Fruit fly (Drosophila melanogaster): ENCODE data around the gene Tie.

The Tie gene

DNA sequence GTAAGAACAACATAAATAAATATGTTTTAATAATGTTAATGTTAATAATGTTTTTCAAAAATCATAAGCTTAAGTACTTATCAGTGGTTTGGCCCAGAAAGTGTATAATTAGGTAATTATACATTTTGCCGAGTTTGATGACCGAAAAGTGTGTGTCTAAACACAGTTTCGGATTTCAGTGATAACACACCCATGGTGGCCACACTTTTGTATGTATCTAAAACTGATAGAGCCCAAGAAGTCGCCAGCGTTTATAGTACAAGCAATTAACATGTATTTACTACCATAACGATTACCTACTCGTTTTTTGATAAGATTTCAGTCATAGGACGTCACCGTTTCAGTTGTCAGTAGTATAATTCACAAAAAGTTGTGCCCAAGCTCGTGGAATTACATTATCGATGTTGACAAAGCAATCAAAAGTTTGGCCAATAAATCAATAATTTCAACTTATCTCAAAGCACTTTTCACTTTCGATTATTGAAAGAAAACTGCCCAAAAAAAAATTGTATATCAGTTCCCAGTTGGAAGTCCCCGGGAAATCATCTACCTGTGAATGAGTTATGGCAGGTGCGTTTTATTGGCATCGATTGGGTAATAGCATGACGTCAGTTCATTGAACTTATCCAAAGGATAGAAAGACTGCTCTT, 18.3 kb upstream of the Tie start:
- peak; percentile 9 for TF ChIP-seq CG17568 (GFP tag; optimal IDR thresholded peaks at IDR 0.05)
- peak; percentile 23 for TF ChIP-seq Asciz (GFP tag; optimal IDR thresholded peaks at IDR 0.05)
- TF ChIP-seq CG8281 (tag; optimal IDR thresholded peaks at IDR 0.05) = peak; percentile 90
- peak; percentile 64 for TF ChIP-seq mirr (GFP tag; optimal IDR thresholded peaks at IDR 0.05)
- TF ChIP-seq CG1647 (GFP tag; optimal IDR thresholded peaks at IDR 0.05) = no peak
- TF ChIP-seq PHDP (tag; optimal IDR thresholded peaks at IDR 0.05) = peak; percentile 19
- TF ChIP-seq fd96Cb (tag; optimal IDR thresholded peaks at IDR 0.05) = no peak
- TF ChIP-seq CG15601 (tag; optimal IDR thresholded peaks at IDR 0.05) = peak; percentile 37
- peak; percentile 9 for TF ChIP-seq Blimp-1 (GFP tag; optimal IDR thresholded peaks at IDR 0.05)
- no peak for TF ChIP-seq lilli (GFP tag; optimal IDR thresholded peaks at IDR 0.05)
- TF ChIP-seq Hr78 (GFP tag; optimal IDR thresholded peaks at IDR 0.05) = peak in 1 of 2 experiments; percentile 14
- TF ChIP-seq CG34376 (GFP tag; optimal IDR thresholded peaks at IDR 0.05) = peak; percentile 40
- peak; percentile 1 for TF ChIP-seq Med (GFP tag)
- peak; percentile 19 for TF ChIP-seq grn (GFP tag; optimal IDR thresholded peaks at IDR 0.05)
- peak; percentile 62 for TF ChIP-seq sens (GFP tag)
- peak; percentile 15 for TF ChIP-seq fd64A (GFP tag; optimal IDR thresholded peaks at IDR 0.05)
- no peak for TF ChIP-seq MBD-R2 (GFP tag; IDR thresholded peaks at IDR 0.05)
- peak; percentile 8 for TF ChIP-seq lab (GFP tag; optimal IDR thresholded peaks at IDR 0.05)
- no peak for TF ChIP-seq CG4328 (GFP tag; optimal IDR thresholded peaks at IDR 0.05)
- no peak for TF ChIP-seq CG16863 (GFP tag; optimal IDR thresholded peaks at IDR 0.05)
- TF ChIP-seq CG17328 (GFP tag; IDR thresholded peaks at IDR 0.05) = no peak
- TF ChIP-seq en (GFP tag; optimal IDR thresholded peaks at IDR 0.05) = no peak
- TF ChIP-seq sd (tag; optimal IDR thresholded peaks at IDR 0.05) = peak; percentile 36
- peak; percentile 96 for TF ChIP-seq exex (tag; optimal IDR thresholded peaks at IDR 0.05)
- TF ChIP-seq CG11504 (tag; optimal IDR thresholded peaks at IDR 0.05) = peak; percentile 21
- TF ChIP-seq CG6854 (GFP tag; optimal IDR thresholded peaks at IDR 0.05) = peak; percentile 7
- no peak for TF ChIP-seq vfl (GFP tag; optimal IDR thresholded peaks at IDR 0.05)
- peak; percentile 75 for TF ChIP-seq BtbVII (GFP tag; optimal IDR thresholded peaks at IDR 0.05)
- TF ChIP-seq CG11723 (GFP tag; optimal IDR thresholded peaks at IDR 0.05) = no peak
- TF ChIP-seq Pdp1 (GFP tag; optimal IDR thresholded peaks at IDR 0.05) = peak in 1 of 2 experiments; percentile 27
- TF ChIP-seq sug (tag; optimal IDR thresholded peaks at IDR 0.05) = peak; percentile 94
- TF ChIP-seq CG4707 (GFP tag; optimal IDR thresholded peaks at IDR 0.05) = peak; percentile 3
- peak; percentile 18 for TF ChIP-seq CG12769 (tag; optimal IDR thresholded peaks at IDR 0.05)
- no peak for TF ChIP-seq twi (tag; optimal IDR thresholded peaks at IDR 0.05)
- no peak for TF ChIP-seq CG8290 (GFP tag; optimal IDR thresholded peaks at IDR 0.05)
- TF ChIP-seq CG8290 (tag; optimal IDR thresholded peaks at IDR 0.05) = peak in 1 of 2 experiments; percentile 9
- no peak for TF ChIP-seq Dek (tag; optimal IDR thresholded peaks at IDR 0.05)
- no peak for TF ChIP-seq danr (GFP tag; IDR thresholded peaks at IDR 0.05)
- TF ChIP-seq CG2678 (tag; optimal IDR thresholded peaks at IDR 0.05) = peak; percentile 37
- TF ChIP-seq Xrp1 (GFP tag; IDR thresholded peaks at IDR 0.05) = no peak
- TF ChIP-seq sqz (GFP tag; optimal IDR thresholded peaks at IDR 0.05) = peak; percentile 42
- TF ChIP-seq CG15696 (tag; optimal IDR thresholded peaks at IDR 0.05) = no peak
- TF ChIP-seq Xbp1 (GFP tag; optimal IDR thresholded peaks at IDR 0.05) = no peak
- TF ChIP-seq cad (GFP tag; optimal IDR thresholded peaks at IDR 0.05) = peak; percentile 45

All from whole organism, embryonic.